Fruit fly (Drosophila melanogaster) whole organism, embryonic: Measurements from ENCODE around the gene CG11986.

Experiments used
- Ada2b ChIP-seq: fragments of 200-800 bp; sonication (Bioruptor generic); IDR thresholded peaks from 2 replicates; pipeline ENCODE4 v1.3.6; 2022; ENCODE audit warnings: missing biosample characterization, missing genetic modification characterization
- Asciz ChIP-seq: fragments of 200-800 bp; sonication (Bioruptor generic); optimal IDR thresholded peaks from 2 replicates; lab custom pipeline; 2017; ENCODE audit warnings: missing biosample characterization, mild to moderate bottlenecking, missing genetic modification characterization, missing genetic modification reagents
- CG10209 ChIP-seq: fragments of 200-800 bp; sonication (Bioruptor generic); optimal IDR thresholded peaks from 3 replicates; lab custom pipeline; 2017; ENCODE audit warnings: missing biosample characterization, mild to moderate bottlenecking, missing genetic modification characterization, missing genetic modification reagents
- CG17186 ChIP-seq: fragments of 200-800 bp; sonication (Bioruptor generic); optimal IDR thresholded peaks from 3 replicates; lab custom pipeline; 2017; ENCODE audit warnings: missing biosample characterization, missing genetic modification reagents, missing genetic modification characterization
- CG17328 ChIP-seq: fragments of 200-800 bp; sonication (Bioruptor generic); IDR thresholded peaks from 2 replicates; pipeline ENCODE4 v1.3.6; 2022; ENCODE audit warnings: missing biosample characterization, missing genetic modification characterization
- CG17359 ChIP-seq: fragments of 200-800 bp; sonication (Bioruptor generic); optimal IDR thresholded peaks from 3 replicates; lab custom pipeline; 2018; ENCODE audit warnings: missing biosample characterization, mild to moderate bottlenecking, missing genetic modification characterization, moderate library complexity
- CG17385 ChIP-seq: fragments of 200-800 bp; sonication (Bioruptor generic); optimal IDR thresholded peaks from 3 replicates; lab custom pipeline; 2018; ENCODE audit warnings: missing biosample characterization, mild to moderate bottlenecking, missing genetic modification characterization
- CG17802 ChIP-seq: fragments of 200-800 bp; sonication (Bioruptor generic); optimal IDR thresholded peaks from 2 replicates; lab custom pipeline; 2018; ENCODE audit warnings: missing biosample characterization, mild to moderate bottlenecking, missing genetic modification characterization, moderate library complexity
- CG18011 ChIP-seq: fragments of 200-800 bp; sonication (Bioruptor generic); optimal IDR thresholded peaks from 2 replicates; lab custom pipeline; 2017; ENCODE audit warnings: missing biosample characterization, missing genetic modification characterization, mild to moderate bottlenecking, moderate library complexity, missing genotype
- CG2712 ChIP-seq: fragments of 200-800 bp; optimal IDR thresholded peaks from 3 replicates; lab custom pipeline; 2019; ENCODE audit warnings: missing biosample characterization, mild to moderate bottlenecking, missing genetic modification characterization, moderate library complexity
- CG3065 ChIP-seq: fragments of 200-800 bp; sonication (Bioruptor generic); optimal IDR thresholded peaks from 2 replicates; lab custom pipeline; 2016; ENCODE audit warnings: missing biosample characterization, missing genetic modification characterization
- CG43689 ChIP-seq: fragments of 200-800 bp; sonication (Bioruptor generic); IDR thresholded peaks from 2 replicates; pipeline ENCODE4 v1.3.6; 2022; ENCODE audit warnings: missing biosample characterization, missing genetic modification characterization
- CG4617 ChIP-seq: fragments of 200-800 bp; sonication (Bioruptor generic); optimal IDR thresholded peaks from 3 replicates; lab custom pipeline; 2016; ENCODE audit warnings: missing biosample characterization, missing genetic modification characterization, borderline replicate concordance
- CG5245 ChIP-seq: fragments of 200-800 bp; sonication (Bioruptor generic); optimal IDR thresholded peaks from 3 replicates; lab custom pipeline; 2016; ENCODE audit warnings: missing biosample characterization, missing genetic modification characterization
- CG6254 ChIP-seq: fragments of 200-800 bp; sonication (Bioruptor generic); optimal IDR thresholded peaks from 3 replicates; lab custom pipeline; 2017; ENCODE audit warnings: mild to moderate bottlenecking, missing biosample characterization, missing genetic modification reagents, missing genetic modification characterization
- CG6272 ChIP-seq: fragments of 200-800 bp; sonication (Bioruptor generic); IDR thresholded peaks from 2 replicates; pipeline ENCODE4 v1.3.6; 2022; ENCODE audit warnings: missing biosample characterization, missing genetic modification characterization
- CG6689 ChIP-seq: fragments of 200-800 bp; sonication (Bioruptor generic); IDR thresholded peaks from 2 replicates; pipeline ENCODE4 v1.3.6; 2022; ENCODE audit warnings: missing biosample characterization, missing genetic modification characterization
- CG8281 ChIP-seq: fragments of 200-800 bp; sonication (Bioruptor generic); optimal IDR thresholded peaks from 2 replicates; lab custom pipeline; 2018; ENCODE audit warnings: missing biosample characterization, mild to moderate bottlenecking, missing genetic modification characterization, moderate library complexity
- CG8388 ChIP-seq: fragments of 200-800 bp; sonication (Bioruptor generic); optimal IDR thresholded peaks from 2 replicates; lab custom pipeline; 2019; ENCODE audit warnings: missing biosample characterization, mild to moderate bottlenecking, missing genetic modification characterization, moderate library complexity
- CrebB ChIP-seq: fragments of 200-800 bp; sonication (Bioruptor generic); optimal IDR thresholded peaks from 3 replicates; lab custom pipeline; 2018; ENCODE audit warnings: missing biosample characterization, mild to moderate bottlenecking, missing genetic modification characterization
- D19A ChIP-seq: fragments of 200-800 bp; optimal IDR thresholded peaks from 3 replicates; lab custom pipeline; 2019; ENCODE audit warnings: missing biosample characterization, mild to moderate bottlenecking, missing genetic modification characterization, moderate library complexity
- Gug ChIP-seq: fragments of 200-800 bp; sonication (Bioruptor generic); IDR thresholded peaks from 4 replicates; pipeline ENCODE4 v1.3.6; 2022; ENCODE audit warnings: missing biosample characterization, missing genetic modification characterization
- HmgZ ChIP-seq: fragments of 200-800 bp; sonication (Bioruptor generic); optimal IDR thresholded peaks from 2 replicates; lab custom pipeline; 2018; ENCODE audit warnings: missing biosample characterization, mild to moderate bottlenecking, missing genetic modification characterization
- Lim3 ChIP-seq: fragments of 200-800 bp; sonication (Bioruptor generic); IDR thresholded peaks from 2 replicates; pipeline ENCODE4 v1.3.6; 2022; ENCODE audit warnings: missing biosample characterization, missing genetic modification characterization
- NFAT ChIP-seq: fragments of 200-800 bp; sonication (Bioruptor generic); IDR thresholded peaks from 2 replicates; pipeline ENCODE4 v1.3.6; 2022; ENCODE audit warnings: missing biosample characterization, missing genetic modification characterization
- Nf-YA ChIP-seq: fragments of 200-800 bp; sonication (Bioruptor generic); IDR thresholded peaks from 2 replicates; pipeline ENCODE4 v1.3.6; 2022; ENCODE audit warnings: missing biosample characterization, missing genetic modification characterization
- Nf-YB ChIP-seq: fragments of 200-800 bp; sonication (Bioruptor generic); optimal IDR thresholded peaks from 3 replicates; lab custom pipeline; 2019; ENCODE audit warnings: missing biosample characterization, mild to moderate bottlenecking, missing genetic modification characterization, moderate library complexity
- NfI ChIP-seq: fragments of 200-800 bp; sonication (Bioruptor generic); optimal IDR thresholded peaks from 3 replicates; lab custom pipeline; 2018; ENCODE audit warnings: missing biosample characterization, mild to moderate bottlenecking, missing genetic modification characterization, moderate library complexity
- Opbp ChIP-seq: fragments of 200-800 bp; sonication (Bioruptor generic); IDR thresholded peaks from 3 replicates; pipeline ENCODE4 v1.3.6; 2022; ENCODE audit warnings: missing biosample characterization, missing genetic modification characterization; ENCODE audit not compliant: partially characterized antibody
- Sox100B ChIP-seq: fragments of 200-800 bp; sonication (Bioruptor generic); optimal IDR thresholded peaks from 3 replicates; lab custom pipeline; 2018; ENCODE audit warnings: missing biosample characterization, mild to moderate bottlenecking, missing genetic modification characterization
- Xbp1 ChIP-seq: fragments of 200-800 bp; sonication (Bioruptor generic); optimal IDR thresholded peaks from 3 replicates; lab custom pipeline; 2016; ENCODE audit warnings: missing biosample characterization, mild to moderate bottlenecking, missing genetic modification characterization
- YL-1 ChIP-seq: fragments of 200-800 bp; sonication (Bioruptor generic); optimal IDR thresholded peaks from 3 replicates; lab custom pipeline; 2017; ENCODE audit warnings: missing biosample characterization, mild to moderate bottlenecking, missing genetic modification characterization
- bsh ChIP-seq, 2 experiments: fragments of 200-800 bp; sonication (Bioruptor generic); optimal IDR thresholded peaks; 2 replicates each; lab custom pipeline; 2017 to 2018; ENCODE audit warnings: mild to moderate bottlenecking in 2 of 2, missing biosample characterization in 2 of 2, missing genetic modification characterization in 2 of 2, moderate library complexity in 1 of 2
- cas ChIP-seq: fragments of 200-800 bp; sonication (Bioruptor generic); IDR thresholded peaks from 2 replicates; pipeline ENCODE4 v1.3.6; 2022; ENCODE audit warnings: missing biosample characterization, missing genetic modification characterization
- chif ChIP-seq, 2 experiments: fragments of 200-800 bp; sonication (Bioruptor generic); optimal IDR thresholded peaks; 3 replicates each; lab custom pipeline; 2016; ENCODE audit warnings: missing biosample characterization in 2 of 2, missing genetic modification characterization in 2 of 2
- ci ChIP-seq: fragments of 200-800 bp; sonication (Bioruptor generic); IDR thresholded peaks from 3 replicates; pipeline ENCODE4 v1.3.6; 2022; ENCODE audit warnings: missing biosample characterization, missing genetic modification characterization
- croc ChIP-seq: fragments of 200-800 bp; sonication (Bioruptor generic); conservative IDR thresholded peaks from 3 replicates; pipeline ENCODE4 v1.3.6; 2022; ENCODE audit warnings: missing biosample characterization, missing genetic modification characterization
- da ChIP-seq: fragments of 200-800 bp; sonication (Bioruptor generic); optimal IDR thresholded peaks from 2 replicates; lab custom pipeline; 2016; ENCODE audit warnings: missing biosample characterization, missing genetic modification characterization
- en ChIP-seq: fragments of 200-800 bp; sonication (Bioruptor generic); optimal IDR thresholded peaks from 2 replicates; lab custom pipeline; 2016; ENCODE audit warnings: missing biosample characterization, missing genetic modification characterization
- eve ChIP-seq, 2 experiments: fragments of >200 bp; optimal IDR thresholded peaks; 2 replicates each; lab custom pipeline; 2017; ENCODE audit warnings: missing biosample characterization in 2 of 2, missing genetic modification characterization in 2 of 2
- gce ChIP-seq: fragments of 200-800 bp; sonication (Bioruptor generic); IDR thresholded peaks from 3 replicates; pipeline ENCODE4 v1.3.6; 2022; ENCODE audit warnings: missing biosample characterization, missing genetic modification characterization
- hth ChIP-seq: fragments of >200 bp; optimal IDR thresholded peaks from 2 replicates; lab custom pipeline; 2017; ENCODE audit warnings: inconsistent platforms
- kni ChIP-seq: fragments of 200-800 bp; sonication (Bioruptor generic); optimal IDR thresholded peaks from 3 replicates; lab custom pipeline; 2017; ENCODE audit warnings: mild to moderate bottlenecking, missing biosample characterization, missing genetic modification reagents, missing genetic modification characterization
- nau ChIP-seq: fragments of 200-800 bp; sonication (Bioruptor generic); optimal IDR thresholded peaks from 3 replicates; lab custom pipeline; 2017; ENCODE audit warnings: missing biosample characterization, mild to moderate bottlenecking, missing genetic modification characterization, missing genetic modification reagents
- nom ChIP-seq: fragments of 200-800 bp; sonication (Bioruptor generic); optimal IDR thresholded peaks from 2 replicates; lab custom pipeline; 2017; ENCODE audit warnings: missing biosample characterization, missing genetic modification characterization, mild to moderate bottlenecking, moderate library complexity, missing genetic modification reagents
- phol ChIP-seq: fragments of 200-800 bp; sonication (Bioruptor generic); optimal IDR thresholded peaks from 3 replicates; lab custom pipeline; 2018; ENCODE audit warnings: missing biosample characterization, mild to moderate bottlenecking, missing genetic modification characterization, moderate library complexity
- sisA ChIP-seq: fragments of 200-800 bp; sonication (Bioruptor generic); IDR thresholded peaks from 2 replicates; pipeline ENCODE4 v1.3.6; 2022; ENCODE audit warnings: missing biosample characterization, missing genetic modification characterization
- stc ChIP-seq: fragments of 200-800 bp; sonication (Bioruptor generic); IDR thresholded peaks from 2 replicates; pipeline ENCODE4 v1.3.6; 2022; ENCODE audit warnings: missing biosample characterization, missing genetic modification characterization
- sug ChIP-seq: fragments of 200-800 bp; optimal IDR thresholded peaks from 2 replicates; lab custom pipeline; 2019; ENCODE audit warnings: missing biosample characterization, mild to moderate bottlenecking, missing genetic modification characterization, moderate library complexity
- tup ChIP-seq: fragments of 200-800 bp; sonication (Bioruptor generic); optimal IDR thresholded peaks from 2 replicates; lab custom pipeline; 2016; ENCODE audit warnings: missing biosample characterization, mild to moderate bottlenecking, missing genetic modification characterization, moderate library complexity

The CG11986 gene

dm6 chr3R:9054442-9055118, 39.3 kb downstream of the CG11986 start (continued):
- peak; percentile 43 for TF ChIP-seq CG5245
- peak; percentile 35 for TF ChIP-seq Nf-YB (GFP tag; lab: Kevin White, UChicago)
- peak; percentile 80 for TF ChIP-seq CG6272 (GFP tag; lab: Robert Waterston, UW)
- TF ChIP-seq Xbp1 (GFP tag; lab: Kevin White, UChicago) = peak; percentile 81
- no peak for TF ChIP-seq Lim3 (GFP tag; lab: Robert Waterston, UW)
- TF ChIP-seq CG8281 (tag; lab: Kevin White, UChicago) = no peak
- TF ChIP-seq sisA (GFP tag; lab: Robert Waterston, UW) = no peak
- peak; percentile 81 for TF ChIP-seq NfI (GFP tag; lab: Kevin White, UChicago)
- peak; percentile 71 for TF ChIP-seq CG10209
- no peak for TF ChIP-seq CG17328 (GFP tag; lab: Robert Waterston, UW)
- peak; percentile 80 for TF ChIP-seq nau (GFP tag; lab: Kevin White, UChicago)
- no peak for TF ChIP-seq D19A (tag; lab: Kevin White, UChicago)
- TF ChIP-seq YL-1 (GFP tag; lab: Kevin White, UChicago) = no peak
- no peak for TF ChIP-seq chif (GFP tag; optimal IDR thresholded peaks at IDR 0.05; lab: Kevin White, UChicago)
- peak; percentile 65 for TF ChIP-seq phol (tag; lab: Kevin White, UChicago)
- no peak for TF ChIP-seq en (GFP tag; lab: Kevin White, UChicago)
- TF ChIP-seq bsh (GFP tag; optimal IDR thresholded peaks at IDR 0.05; lab: Kevin White, UChicago) = peak in 1 of 2 experiments; percentile 76
- TF ChIP-seq CG2712 = peak; percentile 70
- TF ChIP-seq NFAT (GFP tag; lab: Robert Waterston, UW) = no peak
- peak; percentile 0 for TF ChIP-seq nom
- peak; percentile 53 for TF ChIP-seq CG17802 (tag; lab: Kevin White, UChicago)
- TF ChIP-seq CrebB (tag; lab: Kevin White, UChicago) = peak; percentile 72
- peak; percentile 88 for TF ChIP-seq CG17385
- no peak for TF ChIP-seq CG3065 (GFP tag; lab: Kevin White, UChicago)
- no peak for TF ChIP-seq stc
- no peak for TF ChIP-seq da (GFP tag; lab: Kevin White, UChicago)
- no peak for TF ChIP-seq CG6689
- peak; percentile 66 for TF ChIP-seq kni (GFP tag; lab: Kevin White, UChicago)
- no peak for TF ChIP-seq CG43689 (GFP tag; lab: Robert Waterston, UW)
- peak; percentile 44 for TF ChIP-seq CG6254 (GFP tag; lab: Kevin White, UChicago)
- TF ChIP-seq croc (GFP tag; lab: Robert Waterston, UW) = peak; percentile 33; the same call in 2 of the 3 replicates
- TF ChIP-seq gce = no peak
- peak; percentile 18 for TF ChIP-seq Sox100B (GFP tag; lab: Kevin White, UChicago)
- TF ChIP-seq HmgZ = peak; percentile 48
- TF ChIP-seq Ada2b (GFP tag; lab: Robert Waterston, UW) = no peak
- peak; percentile 54 for TF ChIP-seq tup (GFP tag; lab: Kevin White, UChicago)
- peak; percentile 63 for TF ChIP-seq Asciz (GFP tag; lab: Kevin White, UChicago)
- TF ChIP-seq CG17359 = peak; percentile 84
- no peak for TF ChIP-seq ci
- peak; percentile 27 for TF ChIP-seq sug
- no peak for TF ChIP-seq eve (GFP tag; optimal IDR thresholded peaks at IDR 0.05; lab: Kevin White, UChicago)
- TF ChIP-seq Gug (GFP tag; lab: Robert Waterston, UW) = peak; percentile 79
- TF ChIP-seq CG18011 (GFP tag; lab: Kevin White, UChicago) = peak; percentile 69
- no peak for TF ChIP-seq cas (GFP tag; lab: Robert Waterston, UW)
- no peak for TF ChIP-seq Nf-YA
- TF ChIP-seq CG4617 (GFP tag; lab: Kevin White, UChicago) = no peak
- TF ChIP-seq CG8388 = peak; percentile 53
- no peak for TF ChIP-seq CG17186 (GFP tag; lab: Kevin White, UChicago)
- no peak for TF ChIP-seq Opbp
- TF ChIP-seq hth (lab: Kevin White, UChicago) = no peak
